Fruit fly (Drosophila melanogaster): ENCODE results near the gene CG11251.

The CG11251 gene

dm6 chr3L:13087189-13087588 lies 2.6 kb downstream of the CG11251 start, which contains the start of gene CG17300:
Gene CG17300 (minus strand): TSS chr3L:13087289.
- TF ChIP-seq eg (GFP tag; IDR thresholded peaks at IDR 0.05) (no peak), cyc (GFP tag; optimal IDR thresholded peaks at IDR 0.05) (no peak), CG4318 (GFP tag; optimal IDR thresholded peaks at IDR 0.05) (no peak)

- no peak for TF ChIP-seq CG8632 (GFP tag; optimal IDR thresholded peaks at IDR 0.05)
- no peak for TF ChIP-seq CG8119 (GFP tag; IDR thresholded peaks at IDR 0.05)
- TF ChIP-seq Hr38 (GFP tag; optimal IDR thresholded peaks at IDR 0.05) = no peak
- no peak for TF ChIP-seq CG10631 (GFP tag; optimal IDR thresholded peaks at IDR 0.05)
- TF ChIP-seq CG32006 (GFP tag; optimal IDR thresholded peaks at IDR 0.05) = no peak
- TF ChIP-seq dsx (GFP tag; optimal IDR thresholded peaks at IDR 0.05; ENCODE audit: poor library complexity, severe bottlenecking) = no peak
- no peak for TF ChIP-seq CG4318 (GFP tag; optimal IDR thresholded peaks at IDR 0.05)
- TF ChIP-seq acj6 (GFP tag; optimal IDR thresholded peaks at IDR 0.05) = no peak
- TF ChIP-seq CG3032 (tag; optimal IDR thresholded peaks at IDR 0.05) = no peak
- no peak for TF ChIP-seq Blimp-1 (GFP tag; optimal IDR thresholded peaks at IDR 0.05)
- no peak for TF ChIP-seq CG31627 (GFP tag; optimal IDR thresholded peaks at IDR 0.05)
- no peak for TF ChIP-seq CG6163 (GFP tag; IDR thresholded peaks at IDR 0.05)
- TF ChIP-seq svp (GFP tag) = no peak
- TF ChIP-seq Eip75B (GFP tag; optimal IDR thresholded peaks at IDR 0.05) = no peak
- TF ChIP-seq vri (GFP tag; optimal IDR thresholded peaks at IDR 0.05) = no peak
- no peak for TF ChIP-seq Eip78C (GFP tag)
- no peak for TF ChIP-seq CG6808 (GFP tag; optimal IDR thresholded peaks at IDR 0.05)
- TF ChIP-seq CG11294 (GFP tag; IDR thresholded peaks at IDR 0.05) = no peak
Measured at dm6 chr3L:13084477-13084876, 5.3 kb downstream of the CG11251 start.

- TF ChIP-seq fd85E (GFP tag; optimal IDR thresholded peaks at IDR 0.05) (no peak), Hr4 (GFP tag; optimal IDR thresholded peaks at IDR 0.05) (no peak), Gug (GFP tag; IDR thresholded peaks at IDR 0.05) (no peak), Blimp-1 (GFP tag; optimal IDR thresholded peaks at IDR 0.05) (no peak), esn (GFP tag; optimal IDR thresholded peaks at IDR 0.05) (no peak), CG4318 (GFP tag; optimal IDR thresholded peaks at IDR 0.05) (no peak), CG15336 (GFP tag; IDR thresholded peaks at IDR 0.05) (no peak), vri (GFP tag; optimal IDR thresholded peaks at IDR 0.05) (no peak), CG6808 (GFP tag; optimal IDR thresholded peaks at IDR 0.05) (no peak), CG8319 (GFP tag; optimal IDR thresholded peaks at IDR 0.05) (no peak), dac (GFP tag; optimal IDR thresholded peaks at IDR 0.05) (no peak), Sox14 (GFP tag; optimal IDR thresholded peaks at IDR 0.05) (no peak), eg (GFP tag; IDR thresholded peaks at IDR 0.05) (no peak), CG31627 (GFP tag; optimal IDR thresholded peaks at IDR 0.05) (no peak), Hr38 (GFP tag; optimal IDR thresholded peaks at IDR 0.05) (no peak), Sox15 (GFP tag; optimal IDR thresholded peaks at IDR 0.05) (no peak)
Measured at dm6 chr3L:13083432-13083831, 6.3 kb downstream of the CG11251 start.

- no peak for TF ChIP-seq fkh (GFP tag; optimal IDR thresholded peaks at IDR 0.05)
- TF ChIP-seq Sox102F (GFP tag; optimal IDR thresholded peaks at IDR 0.05) = no peak
- TF ChIP-seq dac (GFP tag; optimal IDR thresholded peaks at IDR 0.05) = no peak
- TF ChIP-seq OdsH (GFP tag; optimal IDR thresholded peaks at IDR 0.05) = no peak
- TF ChIP-seq Eip75B (GFP tag; optimal IDR thresholded peaks at IDR 0.05) = no peak
- no peak for TF ChIP-seq pdm3 (GFP tag; optimal IDR thresholded peaks at IDR 0.05)
- TF ChIP-seq CG8632 (GFP tag; optimal IDR thresholded peaks at IDR 0.05) = no peak
Measured at dm6 chr3L:13081284-13081937, 8.4 kb downstream of the CG11251 start.

- peak; percentile 10 for TF ChIP-seq svp (GFP tag)
- no peak for TF ChIP-seq vri (GFP tag; optimal IDR thresholded peaks at IDR 0.05)
Measured at dm6 chr3L:13080418-13080817, 9.4 kb downstream of the CG11251 start.
